Fruit fly (Drosophila melanogaster) whole organism: ENCODE data around the gene Adgf-C.

Experiments used
- CG8478 ChIP-seq: fragments of >200 bp; optimal IDR thresholded peaks from 2 replicates; lab custom pipeline; 2018; ENCODE audit warnings: inconsistent platforms
- Dll ChIP-seq: fragments of >200 bp; optimal IDR thresholded peaks from 2 replicates; lab custom pipeline; 2017
- EcR ChIP-seq, 2 experiments: fragments of >200 bp; optimal IDR thresholded peaks; 2 replicates each; lab custom pipeline; 2017; ENCODE audit warnings: missing biosample characterization in 2 of 2, missing genetic modification characterization in 2 of 2, missing genetic modification reagents in 2 of 2
- pan ChIP-seq: fragments of >200 bp; optimal IDR thresholded peaks from 2 replicates; lab custom pipeline; 2017
- psq ChIP-seq: fragments of >200 bp; optimal IDR thresholded peaks from 2 replicates; lab custom pipeline; 2017
- usp ChIP-seq: fragments of >200 bp; optimal IDR thresholded peaks from 2 replicates; lab custom pipeline; 2017; ENCODE audit warnings: missing biosample characterization, missing genetic modification characterization, mixed read lengths

- TF ChIP-seq usp (GFP tag; lab: Kevin White, UChicago): no peak
- TF ChIP-seq EcR (GFP tag; optimal IDR thresholded peaks at IDR 0.05; lab: Kevin White, UChicago): no peak
- no peak for TF ChIP-seq psq (lab: Kevin White, UChicago)
- TF ChIP-seq Dll (lab: Kevin White, UChicago): no peak
- TF ChIP-seq pan (lab: Kevin White, UChicago): no peak
- TF ChIP-seq CG8478 (lab: Kevin White, UChicago): no peak
Observed at dm6 chr3R:13715012-13715673, 8.6 kb downstream of the Adgf-C start, which contains the start of gene kmr.
